Fruit fly (Drosophila melanogaster) S2 (cell line): ENCODE measurements around the gene Tk.
"Not testable (repeated sequence)": the region's sequence is repeated elsewhere in the genome, so short reads cannot be mapped to it uniquely, and the experiment has no call there.

Experiments
- CG8478 ChIP-seq: fragments of >200 bp; optimal IDR thresholded peaks from 2 replicates; lab custom pipeline; 2018
- CTCF ChIP-seq, 2 experiments: fragments of >200 bp; optimal IDR thresholded peaks; 2 replicates each; lab custom pipeline; 2018

Tk gene

dm6 chr3R:11967262-11968029, 37.8 kb downstream of the Tk start, which contains the start of the genes CG12213 and GC1:
CG12213 (minus strand) TSS chr3R:11967691.
GC1 (plus strand) TSS chr3R:11967708.
- TF ChIP-seq CTCF (optimal IDR thresholded peaks at IDR 0.05; lab: Kevin White, UChicago) (peak in 1 of 2 experiments; percentile 16), CG8478 (no peak)

dm6 chr3R:11964000-11964399, 41.3 kb downstream of the Tk start:
- TF ChIP-seq CTCF (optimal IDR thresholded peaks at IDR 0.05; lab: Kevin White, UChicago), result no peak
- no peak for TF ChIP-seq CG8478

DNA sequence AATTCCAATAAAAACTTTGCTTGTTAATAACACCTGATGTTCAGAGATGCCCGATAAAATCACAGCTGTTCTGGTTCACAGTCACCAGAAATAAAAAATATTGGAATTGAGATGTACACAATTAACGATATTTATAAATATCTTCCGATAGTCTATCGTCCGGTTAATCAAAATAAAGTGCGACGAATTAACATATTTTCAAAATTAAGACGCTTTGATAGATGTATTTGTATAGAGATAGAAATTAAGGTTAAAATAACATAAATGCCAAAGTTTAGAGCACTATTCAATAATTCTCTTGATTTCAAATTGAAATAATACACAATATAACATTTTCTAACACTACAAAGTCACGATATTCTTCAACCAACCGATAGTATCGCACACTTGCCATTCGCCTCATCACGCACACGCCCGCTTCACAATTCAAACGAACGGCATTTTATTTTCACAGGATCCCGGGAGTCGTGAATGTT, 42.5 kb downstream of the Tk start, which contains the start of the genes CG3281 and aurA:
CG3281 (minus strand) TSS at position 67 of the 476 bp plus-strand sequence.
aurA (plus strand) TSS at position 386 of the 476 bp plus-strand sequence.
- no peak for TF ChIP-seq CG8478
- no peak for TF ChIP-seq CTCF (optimal IDR thresholded peaks at IDR 0.05; lab: Kevin White, UChicago)

DNA sequence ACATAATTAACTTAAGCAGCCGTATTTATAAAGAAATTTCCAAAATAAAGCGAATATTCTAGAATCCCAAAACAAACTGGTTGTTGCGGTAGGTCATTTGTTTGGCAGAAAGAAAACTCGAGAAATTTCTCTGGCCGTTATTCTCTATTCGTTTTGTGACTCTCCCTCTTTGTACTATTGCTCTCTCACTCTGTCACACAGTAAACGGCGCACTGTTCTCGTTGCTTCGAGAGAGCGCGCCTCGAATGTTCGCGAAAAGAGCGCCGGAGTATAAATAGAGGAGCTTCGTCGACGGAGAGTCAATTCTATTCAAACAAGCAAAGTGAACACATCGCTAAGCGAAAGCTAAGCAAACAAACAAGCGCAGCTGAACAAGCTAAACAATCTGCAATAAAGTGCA, 47.0 kb downstream of the Tk start, which contains the start of gene Hsp70Ab:
Hsp70Ab (plus strand) TSS at position 301 of the 400 bp plus-strand sequence.
- TF ChIP-seq CG8478; CTCF (optimal IDR thresholded peaks at IDR 0.05; lab: Kevin White, UChicago): not testable (repeated sequence)

DNA sequence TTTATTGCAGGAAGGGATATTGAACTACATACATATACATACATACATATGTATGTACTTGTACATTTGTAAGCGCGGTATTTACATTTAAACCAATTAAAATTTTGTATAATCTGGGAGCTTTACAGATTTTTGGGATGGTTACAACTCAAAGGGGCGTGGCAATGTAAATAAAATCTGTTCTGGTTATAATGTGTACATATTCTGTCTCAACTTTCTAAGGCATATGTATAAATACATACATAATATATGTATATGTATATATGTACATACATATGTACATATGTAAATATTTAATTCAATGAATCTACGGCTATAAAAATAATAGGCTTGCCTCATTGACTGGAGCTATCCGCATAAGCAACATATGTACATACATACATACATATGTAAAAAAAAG, 47.9 kb downstream of the Tk start:
- TF ChIP-seq CG8478 (no peak), CTCF (optimal IDR thresholded peaks at IDR 0.05; lab: Kevin White, UChicago) (no peak)

- not testable (repeated sequence) for TF ChIP-seq CG8478; CTCF (optimal IDR thresholded peaks at IDR 0.05; lab: Kevin White, UChicago)
Measured at dm6 chr3R:11956444-11956843, 48.8 kb downstream of the Tk start, which contains the start of gene Hsp70Aa. Hsp70Aa (minus strand) TSS chr3R:11956544.

DNA sequence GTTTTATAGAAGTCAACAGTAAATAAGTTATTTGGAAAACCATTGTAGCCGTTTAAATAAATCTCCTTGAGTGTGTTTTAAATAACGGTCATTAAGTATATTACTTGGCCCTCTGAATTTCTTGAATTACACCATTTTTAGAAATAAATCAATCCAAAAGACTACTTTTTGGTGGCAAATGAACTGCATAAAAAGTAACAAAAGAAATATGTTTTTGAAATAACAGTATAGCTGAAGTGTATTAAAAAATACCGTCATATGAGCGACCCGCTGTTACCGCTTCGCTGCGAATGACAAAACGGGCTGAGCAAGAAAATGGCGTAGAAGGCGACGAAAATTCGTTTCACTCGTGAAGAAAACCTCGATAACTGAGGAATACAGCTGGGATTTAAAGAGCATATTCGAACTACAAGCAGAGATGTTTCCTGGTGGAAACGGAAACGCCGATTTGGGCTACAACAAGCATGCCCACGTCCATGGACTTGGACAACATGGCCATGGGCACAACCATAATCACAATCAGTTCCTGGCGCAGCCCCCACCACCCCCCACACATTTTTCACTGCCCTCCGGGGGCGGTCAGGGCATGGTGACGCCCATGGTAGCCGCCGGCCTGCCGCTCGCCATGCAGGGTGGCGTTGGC, 55.8 kb downstream of the Tk start, which contains the start of gene CG31211:
CG31211 (plus strand) TSS at position 294 of the 643 bp plus-strand sequence.
- no peak for TF ChIP-seq CG8478
- no peak for TF ChIP-seq CTCF (optimal IDR thresholded peaks at IDR 0.05; lab: Kevin White, UChicago)

dm6 chr3R:11948903-11949358, 56.3 kb downstream of the Tk start, which contains the start of gene Cad87A:
Cad87A (minus strand) TSS chr3R:11949129.
- TF ChIP-seq CTCF (optimal IDR thresholded peaks at IDR 0.05; lab: Kevin White, UChicago) (no peak), CG8478 (no peak)

- TF ChIP-seq CG8478 (no peak), CTCF (optimal IDR thresholded peaks at IDR 0.05; lab: Kevin White, UChicago) (no peak)
Measured at dm6 chr3R:11947959-11948358, 57.3 kb downstream of the Tk start.

DNA sequence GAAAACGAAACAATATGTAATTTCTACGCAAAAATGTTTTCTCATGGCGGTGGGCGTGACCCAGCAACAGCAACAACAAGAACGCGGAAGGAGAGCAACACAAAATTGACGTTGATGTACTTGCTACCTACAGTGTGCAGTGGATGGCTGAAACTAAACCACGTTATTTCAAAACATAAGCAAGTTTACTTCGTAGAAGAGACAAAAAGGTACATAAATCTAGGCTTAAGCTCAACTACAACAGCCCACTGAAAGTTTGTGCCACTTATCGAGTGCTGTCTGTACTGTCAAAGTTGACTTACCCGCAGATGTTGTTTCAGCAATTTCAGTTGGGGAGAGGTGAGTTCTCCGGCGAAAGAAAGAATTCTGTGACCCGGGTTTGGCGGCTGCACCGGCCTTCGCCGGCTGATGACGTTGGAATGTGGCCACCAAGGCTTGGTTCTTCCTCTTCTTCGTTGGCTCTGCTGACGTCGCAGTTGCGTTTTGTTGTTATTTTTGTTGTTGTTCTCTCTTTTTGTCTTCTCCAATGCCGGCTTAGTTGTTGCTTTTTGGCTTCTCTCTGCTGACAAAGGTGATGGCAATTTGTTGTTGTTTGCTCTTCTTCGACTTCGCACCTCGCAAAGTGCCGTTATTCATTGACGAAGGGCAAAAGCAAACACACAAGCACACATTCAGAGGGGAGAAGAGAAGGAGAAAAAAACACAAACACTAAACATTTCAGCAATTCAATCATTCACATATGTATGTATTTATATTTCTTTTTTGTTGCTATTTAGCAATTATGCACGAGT, 58.0 kb downstream of the Tk start:
- TF ChIP-seq CTCF (optimal IDR thresholded peaks at IDR 0.05; lab: Kevin White, UChicago) (no peak), CG8478 (no peak)

DNA sequence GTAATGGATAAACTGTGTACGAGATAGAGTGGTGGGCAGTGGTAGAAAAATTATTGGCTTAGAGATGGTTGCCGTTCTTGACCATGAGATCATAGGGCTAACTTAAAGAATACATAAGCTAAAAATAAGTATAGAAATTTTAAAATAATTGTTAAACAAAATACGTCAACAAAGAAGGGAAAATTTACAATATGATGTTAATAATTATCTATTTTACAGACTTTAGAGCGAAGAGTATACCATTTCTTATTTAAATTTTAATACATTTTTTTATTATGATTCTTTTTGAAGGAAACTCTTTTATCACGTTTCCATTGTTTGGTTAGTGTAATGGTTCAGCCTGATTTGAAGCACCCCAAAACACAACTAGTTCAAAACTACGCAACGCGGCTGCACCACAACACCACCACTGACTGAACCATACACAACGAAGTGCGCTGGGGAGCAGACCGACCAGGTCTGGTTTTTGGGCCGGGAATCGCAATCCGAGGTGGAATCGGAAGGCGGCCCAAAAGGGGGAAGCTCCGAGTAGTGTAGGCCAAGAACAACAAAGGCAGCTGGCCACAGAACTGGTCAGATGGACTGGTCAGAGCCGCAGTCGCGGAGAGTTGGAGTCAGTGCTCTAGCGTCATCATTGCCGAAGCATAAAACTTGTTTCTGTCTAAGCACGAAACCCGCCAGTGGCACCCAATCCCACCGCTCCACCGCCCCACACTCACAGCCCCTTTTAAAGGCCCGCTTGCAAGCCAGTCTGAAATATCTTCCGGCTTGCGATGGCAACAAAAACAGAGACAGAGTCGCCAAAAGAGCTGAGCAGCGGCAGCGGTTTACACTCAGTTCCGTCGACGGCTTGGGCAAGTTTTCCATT, 59.6 kb downstream of the Tk start:
- no peak for TF ChIP-seq CTCF (optimal IDR thresholded peaks at IDR 0.05; lab: Kevin White, UChicago)
- no peak for TF ChIP-seq CG8478
